Worm (Caenorhabditis elegans) whole organism, L1 larva: ENCODE measurements around the gene T25G12.11.

ENCODE experiments used
- C04F5.9 ChIP-seq: sonication (generic microtip); optimal IDR thresholded peaks from 2 replicates; lab custom pipeline; 2016; ENCODE audit warnings: missing genetic modification characterization, missing compliant biosample characterization
- C16A3.4 ChIP-seq: fragments of 150-350 bp; optimal IDR thresholded peaks from 2 replicates; lab custom pipeline; 2014; ENCODE audit warnings: missing biosample characterization, missing genetic modification characterization
- C34B4.2 ChIP-seq: sonication (generic microtip); optimal IDR thresholded peaks from 2 replicates; lab custom pipeline; 2017; ENCODE audit warnings: mild to moderate bottlenecking, missing genetic modification characterization, missing compliant biosample characterization
- F16B12.6 ChIP-seq: fragments of 150-350 bp; optimal IDR thresholded peaks from 2 replicates; lab custom pipeline; 2014; ENCODE audit warnings: missing biosample characterization, missing genetic modification characterization
- Y116A8C.19 ChIP-seq: sonication (generic microtip); optimal IDR thresholded peaks from 2 replicates; lab custom pipeline; 2016; ENCODE audit warnings: missing compliant biosample characterization, missing genetic modification characterization, borderline replicate concordance
- aha-1 ChIP-seq: fragments of 150-350 bp; optimal IDR thresholded peaks from 2 replicates; lab custom pipeline; 2014; ENCODE audit warnings: missing biosample characterization, missing genetic modification characterization
- alr-1 ChIP-seq: fragments of 200-800 bp; sonication (Bioruptor generic); optimal IDR thresholded peaks from 2 replicates; lab custom pipeline; 2018; ENCODE audit warnings: borderline replicate concordance, mild to moderate bottlenecking, missing genetic modification characterization, missing compliant biosample characterization
- blmp-1 ChIP-seq: fragments of 150-350 bp; optimal IDR thresholded peaks from 2 replicates; lab custom pipeline; 2014; ENCODE audit warnings: missing biosample characterization, missing genetic modification characterization
- ceh-82 ChIP-seq, 3 experiments: fragments of 150-350 bp in 1 of 3; sonication (generic microtip) in 2 of 3; optimal IDR thresholded peaks; 2 replicates each; lab custom pipeline; 2014 to 2017; ENCODE audit warnings: missing biosample characterization in 3 of 3, missing genetic modification characterization in 3 of 3
- ceh-90 ChIP-seq: sonication (generic microtip); optimal IDR thresholded peaks from 2 replicates; lab custom pipeline; 2016; ENCODE audit warnings: missing genetic modification characterization, missing compliant biosample characterization
- ces-1 ChIP-seq: fragments of 150-350 bp; optimal IDR thresholded peaks from 2 replicates; lab custom pipeline; 2014; ENCODE audit warnings: missing biosample characterization, missing genetic modification reagents, missing genetic modification characterization
- dsc-1 ChIP-seq: sonication (generic microtip); optimal IDR thresholded peaks from 2 replicates; lab custom pipeline; 2016; ENCODE audit warnings: mild to moderate bottlenecking, missing genetic modification characterization, missing compliant biosample characterization
- efl-1 ChIP-seq, 4 experiments: fragments of 150-350 bp; optimal IDR thresholded peaks in 3 of 4; peaks in 1 of 4; 1 replicate in 1 of 4; 2 replicates in 3 of 4; lab custom pipeline; 2014; ENCODE audit warnings: missing biosample characterization in 2 of 4, missing genetic modification characterization in 2 of 4, missing genetic modification reagents in 2 of 4
- efl-3 ChIP-seq: fragments of 200-800 bp; sonication (Bioruptor generic); optimal IDR thresholded peaks from 2 replicates; lab custom pipeline; 2018; ENCODE audit warnings: mild to moderate bottlenecking, missing genetic modification characterization, missing compliant biosample characterization
- egl-13 ChIP-seq: sonication (generic microtip); optimal IDR thresholded peaks from 2 replicates; lab custom pipeline; 2016; ENCODE audit warnings: missing genotype, missing genetic modification reagents, missing genetic modification characterization, missing compliant biosample characterization
- egl-27 ChIP-seq, 2 experiments: fragments of 150-350 bp in 1 of 2; sonication (generic microtip); optimal IDR thresholded peaks; 3 replicates each; lab custom pipeline; 2017 to 2018; ENCODE audit warnings: missing biosample characterization in 2 of 2, missing genetic modification characterization in 2 of 2, missing genetic modification reagents in 2 of 2
- elt-2 ChIP-seq: sonication (generic microtip); optimal IDR thresholded peaks from 2 replicates; lab custom pipeline; 2016; ENCODE audit warnings: missing genetic modification characterization, mild to moderate bottlenecking, inconsistent platforms, missing compliant biosample characterization, missing genetic modification reagents
- fos-1 ChIP-seq: fragments of 150-350 bp; optimal IDR thresholded peaks from 2 replicates; lab custom pipeline; 2014; ENCODE audit warnings: missing biosample characterization, missing genetic modification characterization
- hlh-17 ChIP-seq: fragments of 200-800 bp; sonication (Bioruptor generic); optimal IDR thresholded peaks from 2 replicates; lab custom pipeline; 2018; ENCODE audit warnings: missing genetic modification characterization, mild to moderate bottlenecking, missing compliant biosample characterization, moderate library complexity, borderline replicate concordance
- hlh-4 ChIP-seq: sonication (generic microtip); optimal IDR thresholded peaks from 2 replicates; lab custom pipeline; 2016; ENCODE audit warnings: mild to moderate bottlenecking, missing genetic modification characterization, missing compliant biosample characterization
- hpl-2 ChIP-seq: fragments of 150-350 bp; optimal IDR thresholded peaks from 2 replicates; lab custom pipeline; 2014; ENCODE audit warnings: missing biosample characterization, missing genetic modification reagents, missing genetic modification characterization
- lin-14 ChIP-seq: fragments of 200-800 bp; sonication (Bioruptor generic); optimal IDR thresholded peaks from 2 replicates; lab custom pipeline; 2018; ENCODE audit warnings: mild to moderate bottlenecking, missing genetic modification characterization, moderate library complexity, missing compliant biosample characterization
- lin-35 ChIP-seq, 2 experiments: fragments of 150-350 bp; optimal IDR thresholded peaks; 2 replicates each; lab custom pipeline; 2014; ENCODE audit warnings: missing biosample characterization in 2 of 2, missing genetic modification characterization in 2 of 2, missing genetic modification reagents in 2 of 2
- lin-39 ChIP-seq: fragments of 150-350 bp; optimal IDR thresholded peaks from 2 replicates; lab custom pipeline; 2014; ENCODE audit warnings: missing biosample characterization, missing genetic modification reagents, missing genetic modification characterization
- mab-9 ChIP-seq: fragments of 200-800 bp; sonication (Bioruptor generic); IDR thresholded peaks from 2 replicates; pipeline ENCODE4 v1.3.6; 2022; ENCODE audit warnings: missing genetic modification reagents, missing genetic modification characterization, missing compliant biosample characterization
- mdl-1 ChIP-seq, 2 experiments: fragments of 150-350 bp; optimal IDR thresholded peaks; 2 replicates each; lab custom pipeline; 2014 to 2017; ENCODE audit warnings: missing biosample characterization in 2 of 2, missing genetic modification characterization in 2 of 2, inconsistent platforms in 1 of 2
- mef-2 ChIP-seq: fragments of 150-350 bp; optimal IDR thresholded peaks from 2 replicates; lab custom pipeline; 2014; ENCODE audit warnings: missing biosample characterization, missing genetic modification characterization
- nhr-12 ChIP-seq: sonication (generic microtip); optimal IDR thresholded peaks from 2 replicates; lab custom pipeline; 2017; ENCODE audit warnings: missing biosample characterization, missing genetic modification characterization
- nhr-71 ChIP-seq: sonication (generic microtip); optimal IDR thresholded peaks from 2 replicates; lab custom pipeline; 2016; ENCODE audit warnings: mild to moderate bottlenecking, missing genetic modification characterization, moderate library complexity, missing compliant biosample characterization
- nhr-85 ChIP-seq: sonication (generic microtip); peaks from one replicate; lab custom pipeline; 2016; ENCODE audit warnings: missing genetic modification characterization, inconsistent platforms, missing compliant biosample characterization
- pqm-1 ChIP-seq: sonication (generic microtip); optimal IDR thresholded peaks from 3 replicates; lab custom pipeline; 2017; ENCODE audit warnings: missing biosample characterization, missing genetic modification characterization
- rnt-1 ChIP-seq: sonication (generic microtip); optimal IDR thresholded peaks from 2 replicates; lab custom pipeline; 2016; ENCODE audit warnings: mild to moderate bottlenecking, missing genetic modification characterization, moderate library complexity, missing compliant biosample characterization
- snu-23 ChIP-seq: sonication (generic microtip); optimal IDR thresholded peaks from 2 replicates; lab custom pipeline; 2016; ENCODE audit warnings: missing genetic modification characterization, missing compliant biosample characterization
- sup-37 ChIP-seq: fragments of 200-800 bp; sonication (Bioruptor generic); optimal IDR thresholded peaks from 2 replicates; lab custom pipeline; 2018; ENCODE audit warnings: mild to moderate bottlenecking, missing genetic modification characterization, missing compliant biosample characterization
- swsn-7 ChIP-seq: sonication (generic microtip); optimal IDR thresholded peaks from 2 replicates; lab custom pipeline; 2016; ENCODE audit warnings: missing genetic modification characterization, missing compliant biosample characterization
- tbx-2 ChIP-seq: sonication (generic microtip); optimal IDR thresholded peaks from 2 replicates; lab custom pipeline; 2016; ENCODE audit warnings: missing genetic modification characterization, missing compliant biosample characterization
- tlp-1 ChIP-seq: fragments of 150-350 bp; optimal IDR thresholded peaks from 2 replicates; lab custom pipeline; 2014; ENCODE audit warnings: missing biosample characterization, missing genetic modification characterization
- unc-86 ChIP-seq: sonication (generic microtip); optimal IDR thresholded peaks from 2 replicates; lab custom pipeline; 2016; ENCODE audit warnings: missing genetic modification characterization, missing compliant biosample characterization
- unc-98 ChIP-seq: fragments of 200-800 bp; sonication (Bioruptor generic); IDR thresholded peaks from 2 replicates; pipeline ENCODE4 v1.3.6; 2022; ENCODE audit warnings: missing genetic modification characterization, missing compliant biosample characterization
- xbp-1 ChIP-seq: sonication (generic microtip); optimal IDR thresholded peaks from 2 replicates; lab custom pipeline; 2016; ENCODE audit warnings: missing genetic modification characterization, missing compliant biosample characterization
- zag-1 ChIP-seq: fragments of 150-350 bp; optimal IDR thresholded peaks from 2 replicates; lab custom pipeline; 2014; ENCODE audit warnings: missing biosample characterization, missing genetic modification characterization
- zip-4 ChIP-seq: fragments of 200-800 bp; sonication (Bioruptor generic); optimal IDR thresholded peaks from 2 replicates; lab custom pipeline; 2018; ENCODE audit warnings: mild to moderate bottlenecking, missing genetic modification characterization, moderate library complexity, missing compliant biosample characterization

Gene T25G12.11

DNA sequence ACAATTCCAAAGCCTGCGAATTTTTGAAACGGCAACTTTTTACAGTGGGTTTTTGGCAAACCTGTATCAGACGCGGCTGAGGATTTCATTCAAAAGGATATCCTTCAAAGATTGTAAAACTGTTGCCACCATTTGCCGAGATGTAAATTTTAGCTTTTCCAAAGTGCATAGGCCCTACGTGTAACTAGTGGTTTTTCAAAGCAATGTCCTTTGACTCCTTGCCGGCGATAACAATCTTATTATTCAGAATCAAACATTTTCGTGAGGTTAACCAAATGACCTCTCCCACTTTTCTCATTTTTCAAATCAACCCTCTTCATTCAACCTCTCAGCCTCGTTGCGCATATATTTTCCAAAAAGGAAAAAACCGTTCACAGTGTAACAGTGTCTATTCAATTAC is 6.0 kb downstream of the T25G12.11 start, which contains the start of gene T25G12.3:
T25G12.3 (plus strand) TSS at position 301 of the 400 bp plus-strand sequence.
- no peak for TF ChIP-seq mef-2 (tag; lab: Kevin White, UChicago)
- no peak for TF ChIP-seq elt-2 (tag; lab: Kevin White, UChicago)
- TF ChIP-seq hlh-17 (GFP tag; lab: Kevin White, UChicago): no peak
- no peak for TF ChIP-seq lin-35 (GFP tag; optimal IDR thresholded peaks at IDR 0.05; lab: Kevin White, UChicago)
- TF ChIP-seq nhr-71 (tag; lab: Kevin White, UChicago): no peak
- TF ChIP-seq egl-27 (tag; optimal IDR thresholded peaks at IDR 0.05; lab: Kevin White, UChicago): no peak
- no peak for TF ChIP-seq unc-98 (GFP tag; lab: Robert Waterston, UW)
- TF ChIP-seq lin-39: no peak
- TF ChIP-seq fos-1 (tag; lab: Kevin White, UChicago): no peak
- TF ChIP-seq tlp-1: no peak
- TF ChIP-seq, all 84 proteins: peak for 0

ce11 chrX:17230108-17230507 is 7.2 kb downstream of the T25G12.11 start, which contains the start of gene T25G12.6:
Gene T25G12.6 (minus strand): TSS chrX:17230208.
- TF ChIP-seq swsn-7 (no peak), ces-1 (no peak), sup-37 (GFP tag; lab: Kevin White, UChicago) (no peak), F16B12.6 (tag; lab: Kevin White, UChicago) (no peak), tbx-2 (tag; lab: Kevin White, UChicago) (no peak)
- TF ChIP-seq, all 84 proteins: peak for 0

DNA sequence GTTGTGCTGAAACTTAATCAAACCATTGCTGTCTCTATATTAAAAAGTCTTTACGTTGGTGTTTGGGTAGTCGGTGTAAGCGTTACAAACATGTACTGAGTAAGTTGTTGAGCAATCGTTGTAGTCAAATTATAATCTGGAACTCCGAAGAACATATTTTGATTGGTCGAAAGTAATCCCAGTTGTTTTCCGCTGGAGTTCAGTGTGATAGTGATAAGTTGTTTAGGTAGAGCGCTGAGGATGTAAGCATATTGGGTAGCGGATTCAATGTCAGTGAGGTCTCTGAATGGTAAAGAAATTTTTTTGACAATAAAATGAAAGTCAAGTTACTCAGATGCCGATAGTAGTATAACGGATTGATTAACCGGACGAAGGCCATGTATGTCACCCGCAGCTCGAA is 10.0 kb downstream of the T25G12.11 start:
- TF ChIP-seq dsc-1 (tag; lab: Kevin White, UChicago) (no peak), efl-3 (GFP tag; lab: Kevin White, UChicago) (no peak), lin-39 (no peak), unc-98 (GFP tag; lab: Robert Waterston, UW) (no peak), ceh-90 (no peak), tlp-1 (no peak)
- TF ChIP-seq, all 84 proteins: peak for 0

DNA sequence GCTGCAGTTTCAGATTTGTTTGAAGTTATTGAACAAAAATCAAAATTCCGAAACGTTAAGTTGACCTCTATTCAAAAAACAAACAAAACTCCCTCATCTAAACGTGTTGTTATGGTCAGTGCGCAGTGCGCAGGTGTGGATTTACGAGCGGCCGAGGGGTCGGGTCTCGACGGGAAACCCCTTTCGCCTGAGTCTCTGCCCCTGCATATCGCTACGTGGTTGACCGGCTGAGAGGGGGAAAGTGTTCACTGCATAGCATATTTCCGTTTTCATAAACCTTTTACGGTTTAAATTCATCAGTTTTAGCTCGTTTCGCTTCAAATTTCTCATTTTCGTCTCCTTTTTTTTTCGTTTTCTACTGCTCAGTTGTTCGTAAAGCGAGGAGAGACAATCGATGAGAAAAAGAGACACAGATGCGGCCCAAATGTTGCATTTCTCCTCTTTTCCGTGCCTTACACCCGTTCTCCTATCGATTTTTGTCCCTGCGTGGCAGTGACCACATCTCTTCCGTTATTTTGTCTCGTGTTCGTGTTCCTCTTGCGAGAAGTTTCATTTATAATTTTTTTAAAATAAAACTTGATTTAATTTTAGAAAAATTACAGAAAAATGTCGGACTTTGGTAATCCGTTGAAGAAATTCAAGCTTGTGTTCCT is 15.3 kb downstream of the T25G12.11 start, which contains the start of gene rab-6.2:
rab-6.2 (plus strand) TSS at position 603 of the 653 bp plus-strand sequence.
- TF ChIP-seq nhr-12 (tag; lab: Kevin White, UChicago) (no peak), rnt-1 (tag; lab: Kevin White, UChicago) (no peak), nhr-71 (tag; lab: Kevin White, UChicago) (no peak), lin-35 (GFP tag; optimal IDR thresholded peaks at IDR 0.05; lab: Kevin White, UChicago) (no peak), nhr-85 (tag; lab: Kevin White, UChicago) (peak; percentile 38), ces-1 (no peak), elt-2 (tag; lab: Kevin White, UChicago) (no peak), unc-98 (GFP tag; lab: Robert Waterston, UW) (no peak), zip-4 (GFP tag; lab: Kevin White, UChicago) (no peak), efl-1 (optimal IDR thresholded peaks at IDR 0.05; lab: Kevin White, UChicago) (no peak), efl-1 (GFP tag; optimal IDR thresholded peaks at IDR 0.05 in 1 of 2; lab: Kevin White, UChicago) (no peak), zag-1 (tag; lab: Kevin White, UChicago) (no peak), blmp-1 (peak; percentile 64), mdl-1 (tag; optimal IDR thresholded peaks at IDR 0.05; lab: Kevin White, UChicago) (no peak), egl-13 (no peak), hpl-2 (GFP tag; lab: Kevin White, UChicago) (no peak), mab-9 (no peak), lin-14 (GFP tag; lab: Kevin White, UChicago) (peak; percentile 61), alr-1 (tag; lab: Kevin White, UChicago) (no peak), unc-86 (tag; lab: Kevin White, UChicago) (no peak), C16A3.4 (no peak), ceh-82 (tag; optimal IDR thresholded peaks at IDR 0.05; lab: Kevin White, UChicago) (no peak), C04F5.9 (no peak), Y116A8C.19 (tag; lab: Kevin White, UChicago) (no peak), egl-27 (tag; optimal IDR thresholded peaks at IDR 0.05; lab: Kevin White, UChicago) (no peak), aha-1 (tag; lab: Kevin White, UChicago) (no peak), hlh-4 (tag; lab: Kevin White, UChicago) (no peak), snu-23 (GFP tag; lab: Kevin White, UChicago) (peak; percentile 6), pqm-1 (tag; lab: Kevin White, UChicago) (no peak), C34B4.2 (no peak), xbp-1 (tag; lab: Kevin White, UChicago) (no peak)
